Worm (Caenorhabditis elegans) whole organism, L4 larva: ENCODE measurements around the gene scc-1.

Source experiments
- T20F7.1 ChIP-seq: fragments of 200-800 bp; sonication (Bioruptor generic); optimal IDR thresholded peaks from 2 replicates; lab custom pipeline; 2018; ENCODE audit warnings: mild to moderate bottlenecking, missing genetic modification characterization, missing compliant biosample characterization
- dve-1 ChIP-seq: sonication (generic microtip); optimal IDR thresholded peaks from 2 replicates; lab custom pipeline; 2017; ENCODE audit warnings: antibody characterized with exemption, mild to moderate bottlenecking, missing genetic modification characterization, missing compliant biosample characterization; ENCODE audit not compliant: insufficient read depth
- fkh-10 ChIP-seq: fragments of 150-350 bp; optimal IDR thresholded peaks from 2 replicates; lab custom pipeline; 2014; ENCODE audit warnings: missing biosample characterization, missing genetic modification reagents, missing genetic modification characterization
- hlh-30 ChIP-seq: sonication (generic microtip); optimal IDR thresholded peaks from 2 replicates; lab custom pipeline; 2017; ENCODE audit warnings: antibody characterized with exemption, mild to moderate bottlenecking, missing genetic modification characterization, missing compliant biosample characterization; ENCODE audit not compliant: insufficient read depth
- nhr-6 ChIP-seq: fragments of 150-350 bp; optimal IDR thresholded peaks from 2 replicates; lab custom pipeline; 2014; ENCODE audit warnings: missing biosample characterization, missing genetic modification characterization
- pqm-1 ChIP-seq: sonication (generic microtip); optimal IDR thresholded peaks from 2 replicates; lab custom pipeline; 2017; ENCODE audit warnings: missing biosample characterization, missing genetic modification characterization
- snpc-4 ChIP-seq: fragments of 150-350 bp; optimal IDR thresholded peaks from 2 replicates; lab custom pipeline; 2014; ENCODE audit warnings: missing biosample characterization, missing genetic modification characterization
- unc-130 ChIP-seq: sonication (generic microtip); optimal IDR thresholded peaks from 2 replicates; lab custom pipeline; 2016; ENCODE audit warnings: missing genetic modification reagents, missing genetic modification characterization, missing compliant biosample characterization
- ztf-11 ChIP-seq: fragments of 150-350 bp; optimal IDR thresholded peaks from 2 replicates; lab custom pipeline; 2014; ENCODE audit warnings: missing biosample characterization, missing genetic modification characterization

DNA sequence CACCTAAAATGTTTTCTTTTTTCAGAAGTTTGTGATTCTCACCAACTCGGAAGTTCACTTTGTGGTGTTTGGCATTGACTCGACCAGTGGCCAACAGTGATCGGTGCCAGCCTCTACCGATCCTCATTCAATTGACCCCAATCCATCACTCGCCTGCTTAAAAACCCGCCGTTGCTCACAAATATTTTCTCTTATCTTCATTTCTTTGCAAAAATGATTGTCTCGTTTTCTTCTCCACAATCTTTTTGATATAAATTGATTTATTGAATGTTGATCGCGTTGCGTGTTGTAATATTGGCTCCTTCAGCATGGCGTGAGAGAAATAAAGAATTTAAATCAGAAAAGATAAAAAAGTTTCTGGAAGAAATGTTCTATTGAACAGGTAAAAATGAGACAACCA, 38.1 kb downstream of the scc-1 start:
- TF ChIP-seq fkh-10 (GFP tag; lab: Kevin White, UChicago) (no peak), nhr-6 (no peak), dve-1 (tag; lab: Kevin White, UChicago) (no peak), unc-130 (GFP tag; lab: Kevin White, UChicago) (no peak), snpc-4 (tag; lab: Kevin White, UChicago) (no peak), ztf-11 (tag; lab: Kevin White, UChicago) (no peak), pqm-1 (tag; lab: Kevin White, UChicago) (no peak), T20F7.1 (no peak), hlh-30 (tag; lab: Kevin White, UChicago) (no peak)
